Fruit fly (Drosophila melanogaster): ENCODE data around the gene SF2.

dm6 chr3R:16316747-16317146 is 25.0 kb downstream of the SF2 start:
- TF ChIP-seq usp (GFP tag; optimal IDR thresholded peaks at IDR 0.05) (no peak), psq (optimal IDR thresholded peaks at IDR 0.05) (no peak), CG8478 (optimal IDR thresholded peaks at IDR 0.05) (no peak)
